Fruit fly (Drosophila melanogaster) whole organism, prepupa: Measurements from ENCODE around the gene sba.

Experiments used
- CG31627 ChIP-seq: fragments of 200-800 bp; sonication (Bioruptor generic); optimal IDR thresholded peaks from 3 replicates; lab custom pipeline; 2016; ENCODE audit warnings: missing biosample characterization, missing genetic modification characterization
- CG6854 ChIP-seq: fragments of 200-800 bp; sonication (Bioruptor generic); optimal IDR thresholded peaks from 2 replicates; lab custom pipeline; 2017; ENCODE audit warnings: missing biosample characterization, mild to moderate bottlenecking, missing genetic modification characterization
- Eip78C ChIP-seq: fragments of 200-800 bp; sonication (Bioruptor generic); peaks from one replicate; lab custom pipeline; 2016; ENCODE audit warnings: missing biosample characterization, missing genetic modification characterization
- Ets96B ChIP-seq: fragments of 200-800 bp; optimal IDR thresholded peaks from 2 replicates; lab custom pipeline; 2019; ENCODE audit warnings: missing biosample characterization, mild to moderate bottlenecking, missing genetic modification characterization, moderate library complexity
- Lpt ChIP-seq: fragments of 200-800 bp; sonication (Bioruptor generic); optimal IDR thresholded peaks from 3 replicates; lab custom pipeline; 2016; ENCODE audit warnings: missing biosample characterization, missing genetic modification characterization
- OdsH ChIP-seq: fragments of 200-800 bp; sonication (Bioruptor generic); optimal IDR thresholded peaks from 3 replicates; lab custom pipeline; 2016; ENCODE audit warnings: missing biosample characterization, missing genetic modification characterization
- Smox ChIP-seq: fragments of 200-800 bp; sonication (Bioruptor generic); optimal IDR thresholded peaks from 3 replicates; lab custom pipeline; 2016; ENCODE audit warnings: missing biosample characterization, missing genetic modification characterization
- achi ChIP-seq: fragments of 200-800 bp; sonication (Bioruptor generic); optimal IDR thresholded peaks from 3 replicates; lab custom pipeline; 2016; ENCODE audit warnings: missing biosample characterization, missing genetic modification characterization
- pdm3 ChIP-seq: fragments of 200-800 bp; sonication (Bioruptor generic); optimal IDR thresholded peaks from 3 replicates; lab custom pipeline; 2016; ENCODE audit warnings: missing biosample characterization, missing genetic modification characterization
- topi ChIP-seq: fragments of 200-800 bp; sonication (Bioruptor generic); optimal IDR thresholded peaks from 3 replicates; lab custom pipeline; 2016; ENCODE audit warnings: missing biosample characterization, missing genetic modification characterization

dm6 chr3R:23931095-23931728 lies 8.4 kb upstream of the sba start, which contains the start of the genes Rpt2 and CG13599:
- TF ChIP-seq Ets96B (no peak), Lpt (GFP tag; lab: Kevin White, UChicago) (no peak), topi (GFP tag; lab: Kevin White, UChicago) (no peak), OdsH (GFP tag; lab: Kevin White, UChicago) (no peak), Eip78C (GFP tag; lab: Kevin White, UChicago) (peak; percentile 19), pdm3 (GFP tag; lab: Kevin White, UChicago) (no peak), achi (GFP tag; lab: Kevin White, UChicago) (no peak), CG31627 (peak; percentile 6), CG6854 (no peak), Smox (GFP tag; lab: Kevin White, UChicago) (no peak)
